Fruit fly (Drosophila melanogaster): ENCODE data around the gene Ssl1.

DNA sequence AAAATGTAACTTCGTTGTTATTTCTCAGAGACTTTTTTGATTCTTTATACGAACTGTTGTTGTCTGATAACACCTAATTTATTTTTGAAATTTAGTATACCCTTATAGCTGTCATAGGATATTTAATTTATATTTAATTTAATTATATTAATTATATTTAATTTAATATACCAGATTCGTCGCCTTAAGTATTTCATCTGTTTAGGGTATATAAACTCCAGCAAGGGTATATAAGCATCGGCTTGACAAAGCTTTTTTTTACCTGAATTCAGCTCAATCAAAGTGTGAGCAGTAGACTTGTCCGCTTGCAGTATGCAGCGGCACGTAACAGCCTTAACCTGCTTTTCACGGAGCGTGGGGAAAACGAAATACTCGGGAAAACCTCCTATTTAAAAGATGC is 4.8 kb downstream of the Ssl1 start:
- no peak for TF ChIP-seq Hr83 (GFP tag; optimal IDR thresholded peaks at IDR 0.05; ENCODE audit: poor library complexity, severe bottlenecking)
- no peak for TF ChIP-seq usp (GFP tag; optimal IDR thresholded peaks at IDR 0.05)
- TF ChIP-seq Dfd (GFP tag; optimal IDR thresholded peaks at IDR 0.05) = no peak
- TF ChIP-seq OdsH (GFP tag; optimal IDR thresholded peaks at IDR 0.05) = no peak
